Worm (Caenorhabditis elegans) whole organism, early embryonic: ENCODE data around the gene F13H8.3.

Source experiments
- B0310.2 ChIP-seq: sonication (generic microtip); optimal IDR thresholded peaks from 2 replicates; lab custom pipeline; 2016; ENCODE audit warnings: mild to moderate bottlenecking, missing genetic modification characterization, missing compliant biosample characterization
- F13C5.2 ChIP-seq: sonication (generic microtip); optimal IDR thresholded peaks from 2 replicates; lab custom pipeline; 2017; ENCODE audit warnings: mild to moderate bottlenecking, missing genetic modification characterization, inconsistent platforms, missing compliant biosample characterization
- ama-1 ChIP-seq: fragments of 150-350 bp; optimal IDR thresholded peaks from 2 replicates; lab custom pipeline; 2014
- ceh-13 ChIP-seq: fragments of 200-800 bp; sonication (Bioruptor generic); optimal IDR thresholded peaks from 2 replicates; lab custom pipeline; 2018; ENCODE audit warnings: mild to moderate bottlenecking, missing genetic modification characterization, missing compliant biosample characterization
- ceh-36 ChIP-seq: sonication (generic microtip); optimal IDR thresholded peaks from 2 replicates; lab custom pipeline; 2016; ENCODE audit warnings: missing genetic modification characterization, inconsistent platforms, missing compliant biosample characterization
- ets-7 ChIP-seq: sonication (generic microtip); optimal IDR thresholded peaks from 2 replicates; lab custom pipeline; 2016; ENCODE audit warnings: missing genotype, missing genetic modification characterization, missing compliant biosample characterization
- flt-1 ChIP-seq: fragments of 200-800 bp; sonication (Bioruptor generic); IDR thresholded peaks from 2 replicates; pipeline ENCODE4 v1.3.6; 2022; ENCODE audit warnings: missing genetic modification characterization, missing compliant biosample characterization
- hmg-4 ChIP-seq: fragments of 200-800 bp; sonication (Bioruptor generic); optimal IDR thresholded peaks from 2 replicates; lab custom pipeline; 2018; ENCODE audit warnings: mild to moderate bottlenecking, missing genetic modification characterization, missing compliant biosample characterization
- pes-1 ChIP-seq: fragments of 200-800 bp; sonication (Bioruptor generic); IDR thresholded peaks from 2 replicates; pipeline ENCODE4 v1.3.6; 2022; ENCODE audit warnings: missing genetic modification reagents, missing genetic modification characterization, missing compliant biosample characterization
- scrt-1 ChIP-seq: fragments of 200-800 bp; sonication (Bioruptor generic); IDR thresholded peaks from 2 replicates; pipeline ENCODE4 v1.3.6; 2022; ENCODE audit warnings: missing genetic modification characterization, missing compliant biosample characterization
- sea-1 ChIP-seq: fragments of 200-800 bp; sonication (Bioruptor generic); conservative IDR thresholded peaks from 2 replicates; pipeline ENCODE4 v1.3.6; 2022; ENCODE audit warnings: missing genetic modification characterization, missing compliant biosample characterization
- tbx-37 ChIP-seq: fragments of 200-800 bp; sonication (Bioruptor generic); conservative IDR thresholded peaks from 2 replicates; pipeline ENCODE4 v1.3.6; 2022; ENCODE audit warnings: missing genetic modification reagents, missing genetic modification characterization, missing compliant biosample characterization

ce11 chrII:6311888-6312287 lies 48.1 kb downstream of the F13H8.3 start:
- TF ChIP-seq ama-1 (lab: Kevin White, UChicago), result no peak
- no peak for TF ChIP-seq tbx-37
- TF ChIP-seq sea-1, result no peak
- no peak for TF ChIP-seq flt-1 (GFP tag; lab: Robert Waterston, UW)
- no peak for TF ChIP-seq ceh-13 (GFP tag; lab: Kevin White, UChicago)
- no peak for TF ChIP-seq F13C5.2 (tag; lab: Kevin White, UChicago)
- TF ChIP-seq ceh-36 (tag; lab: Kevin White, UChicago), result no peak
- TF ChIP-seq B0310.2 (tag; lab: Kevin White, UChicago), result no peak
- no peak for TF ChIP-seq pes-1 (GFP tag; lab: Robert Waterston, UW)
- TF ChIP-seq ets-7 (tag; lab: Kevin White, UChicago), result no peak
- TF ChIP-seq scrt-1 (GFP tag; lab: Robert Waterston, UW), result no peak
- no peak for TF ChIP-seq hmg-4 (GFP tag; lab: Kevin White, UChicago)
